Fruit fly (Drosophila melanogaster): ENCODE measurements around the gene omd.
A peak's percentile ranks its signal among the peaks of the same experiment; 100 is the strongest.

DNA sequence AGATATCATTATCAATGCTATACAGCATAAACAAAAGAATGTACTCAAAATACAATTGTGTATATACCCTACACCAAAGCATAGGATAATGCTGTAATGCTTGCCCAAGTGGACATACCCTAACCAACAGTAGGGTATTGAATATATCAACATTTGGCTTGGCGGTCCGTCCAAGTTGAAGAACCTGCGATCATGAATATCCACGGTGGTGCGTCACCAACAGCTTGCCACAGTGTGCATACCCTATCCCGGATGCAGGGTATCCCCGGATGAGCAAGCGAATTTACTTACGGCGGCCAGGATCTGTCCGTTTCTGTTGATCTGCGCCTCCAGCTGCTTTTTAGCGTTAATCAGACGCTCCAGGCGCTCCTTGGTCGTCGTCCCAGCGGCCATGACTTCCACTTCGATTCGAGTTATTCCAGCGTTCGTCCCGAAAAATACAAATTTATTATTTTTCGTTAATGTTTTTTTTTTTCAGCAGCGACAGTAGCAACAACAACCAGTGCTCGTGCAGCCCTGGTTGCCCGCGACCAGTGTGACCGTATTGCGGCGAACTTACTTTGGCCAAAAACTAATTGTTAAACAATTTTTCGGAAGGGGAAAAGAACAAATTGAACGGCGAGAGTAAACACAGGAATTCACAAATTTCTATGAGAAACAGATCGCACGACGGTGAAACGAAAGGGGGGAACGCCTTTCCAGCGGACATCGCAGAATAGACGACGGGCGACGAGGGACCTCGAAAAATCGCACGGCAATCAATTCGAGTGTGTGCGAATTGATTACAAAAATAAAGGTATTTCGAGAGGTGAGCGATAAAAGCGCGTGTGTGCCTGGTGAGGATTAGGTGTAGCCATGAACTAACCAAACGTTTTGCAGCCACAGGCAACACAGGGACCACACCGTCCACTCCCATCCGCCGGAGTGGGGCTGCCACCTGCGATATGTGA lies 10.6 kb downstream of the omd start, which contains the start of the genes Lkb1 and CG9588:
- peak; percentile 75 for TF ChIP-seq CG8119 (GFP tag; IDR thresholded peaks at IDR 0.05)
- peak; percentile 92 for TF ChIP-seq CG6163 (GFP tag; IDR thresholded peaks at IDR 0.05)
- peak; percentile 78 for TF ChIP-seq Sox14 (GFP tag; optimal IDR thresholded peaks at IDR 0.05)
- TF ChIP-seq CG7368 (GFP tag; optimal IDR thresholded peaks at IDR 0.05), result peak; percentile 76
- peak; percentile 85 for TF ChIP-seq Hr39 (GFP tag; optimal IDR thresholded peaks at IDR 0.05)
- peak; percentile 79 for TF ChIP-seq lz (GFP tag; optimal IDR thresholded peaks at IDR 0.05)
- peak; percentile 13 for TF ChIP-seq Blimp-1 (GFP tag; optimal IDR thresholded peaks at IDR 0.05)
- peak; percentile 61 for TF ChIP-seq CG34406 (GFP tag; optimal IDR thresholded peaks at IDR 0.05)
- peak; percentile 74 for TF ChIP-seq achi (GFP tag; optimal IDR thresholded peaks at IDR 0.05)
- TF ChIP-seq CG6854 (GFP tag; optimal IDR thresholded peaks at IDR 0.05), result peak; percentile 6

Data from whole organism, prepupa.